Fruit fly (Drosophila melanogaster) S2 (cell line): ENCODE data around the gene CG18171.

Experiments used
- CG8478 ChIP-seq: fragments of >200 bp; optimal IDR thresholded peaks from 2 replicates; lab custom pipeline; 2018
- CTCF ChIP-seq, 2 experiments: fragments of >200 bp; optimal IDR thresholded peaks; 2 replicates each; lab custom pipeline; 2018

DNA sequence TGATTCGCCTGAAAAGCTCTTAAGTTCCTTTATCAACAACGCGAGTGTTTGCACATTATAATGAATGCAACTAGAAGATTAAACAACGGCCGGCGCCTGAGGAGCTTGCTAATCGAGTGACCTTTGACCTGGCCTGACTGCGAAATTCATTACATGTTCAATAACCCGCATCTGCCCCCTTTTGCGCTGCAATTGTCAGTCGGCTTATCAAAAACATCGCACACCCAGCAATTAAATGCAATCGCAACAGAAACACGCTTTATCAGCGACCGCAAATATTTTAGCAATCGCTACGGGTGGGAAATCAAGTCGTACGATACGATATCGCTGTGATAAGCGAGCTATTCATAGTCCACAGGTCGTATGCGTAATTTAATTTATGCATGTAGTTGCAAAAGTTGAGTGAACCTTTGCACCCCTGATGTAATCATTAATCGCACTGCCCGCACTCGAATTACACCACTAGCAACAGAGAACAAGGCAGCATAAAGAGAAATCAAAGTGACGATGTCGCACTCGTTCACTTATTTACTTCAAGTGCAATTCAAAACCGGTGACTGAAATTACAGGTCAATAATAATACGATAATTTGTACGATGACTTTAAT lies 16.7 kb upstream of the CG18171 start:
- TF ChIP-seq CTCF (optimal IDR thresholded peaks at IDR 0.05; lab: Kevin White, UChicago) (no peak), CG8478 (lab: Kevin White, UChicago) (no peak)
